Fruit fly (Drosophila melanogaster) whole organism, adult: ENCODE results near the gene CG32986.

Source experiments
- Clk ChIP-seq: fragments of 200-800 bp; sonication (Bioruptor generic); optimal IDR thresholded peaks from 2 replicates; lab custom pipeline; 2017; ENCODE audit warnings: missing biosample characterization, missing genetic modification characterization
- Hr96 ChIP-seq: fragments of 200-800 bp; sonication (Bioruptor generic); optimal IDR thresholded peaks from 2 replicates; lab custom pipeline; 2016; ENCODE audit warnings: missing biosample characterization, missing genetic modification characterization
- Mnt ChIP-seq: fragments of 200-800 bp; sonication (Bioruptor generic); optimal IDR thresholded peaks from 2 replicates; lab custom pipeline; 2016; ENCODE audit warnings: missing biosample characterization, mild to moderate bottlenecking, missing genetic modification characterization

dm6 chr2L:8857752-8858151 lies 4.8 kb upstream of the CG32986 start:
- TF ChIP-seq Clk (no peak), Mnt (GFP tag; lab: Kevin White, UChicago) (no peak), Hr96 (GFP tag; lab: Kevin White, UChicago) (no peak)
